Worm (Caenorhabditis elegans): Measurements from ENCODE around the gene srx-19.
"Not testable (repeated sequence)": the region's sequence is repeated elsewhere in the genome, so short reads cannot be mapped to it uniquely, and the experiment has no call there.

srx-19 gene

DNA sequence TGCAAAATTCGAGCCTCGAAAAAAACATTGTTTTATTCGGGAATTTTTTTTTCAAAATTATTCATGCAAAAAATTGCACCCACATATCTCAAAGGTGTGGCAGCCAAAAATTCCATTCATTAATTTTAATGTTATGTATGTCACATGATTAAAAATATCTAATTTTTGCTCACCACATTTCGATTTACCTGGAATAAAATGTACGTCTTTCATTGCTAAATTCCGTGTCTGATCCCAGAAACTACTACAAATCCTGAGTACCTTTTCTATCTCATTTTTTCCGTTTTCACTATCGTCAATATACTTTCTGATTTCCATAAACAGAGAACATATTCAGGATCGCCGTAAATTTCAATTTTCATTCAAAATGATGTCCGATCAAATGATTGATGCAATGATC is at the start of gene srx-19:
Gene srx-19, plus strand, starts transcription at position 301 of the 400 bp plus-strand sequence.
- no peak for TF ChIP-seq flh-1 (GFP tag; optimal IDR thresholded peaks at IDR 0.05)
- no peak for TF ChIP-seq tbx-8 (GFP tag; optimal IDR thresholded peaks at IDR 0.05)
- TF ChIP-seq snpc-4 (tag; optimal IDR thresholded peaks at IDR 0.05): no peak
- TF ChIP-seq unc-62 (GFP tag; optimal IDR thresholded peaks at IDR 0.05): no peak
- no peak for TF ChIP-seq ham-2 (GFP tag; optimal IDR thresholded peaks at IDR 0.05)
- TF ChIP-seq cnd-1 (tag; optimal IDR thresholded peaks at IDR 0.05): no peak
- TF ChIP-seq M03D4.4 (tag; optimal IDR thresholded peaks at IDR 0.05): no peak
- TF ChIP-seq ces-1 (GFP tag; optimal IDR thresholded peaks at IDR 0.05): no peak
- TF ChIP-seq ztf-11 (tag; optimal IDR thresholded peaks at IDR 0.05): no peak
- no peak for TF ChIP-seq ceh-39 (tag; optimal IDR thresholded peaks at IDR 0.05)
- no peak for TF ChIP-seq elt-3 (tag; optimal IDR thresholded peaks at IDR 0.05)
- TF ChIP-seq pha-4 (tag; optimal IDR thresholded peaks at IDR 0.05): no peak
- TF ChIP-seq nhr-237 (tag; optimal IDR thresholded peaks at IDR 0.05): no peak
- TF ChIP-seq mab-5 (tag; optimal IDR thresholded peaks at IDR 0.05): no peak
- TF ChIP-seq mep-1 (tag; optimal IDR thresholded peaks at IDR 0.05): no peak
- no peak for TF ChIP-seq unc-120 (tag; optimal IDR thresholded peaks at IDR 0.05; ENCODE audit: poor library complexity, severe bottlenecking)

- TF ChIP-seq ces-1 (GFP tag; optimal IDR thresholded peaks at IDR 0.05) (no peak), M03D4.4 (tag; optimal IDR thresholded peaks at IDR 0.05) (no peak), mab-5 (tag; optimal IDR thresholded peaks at IDR 0.05) (no peak), sem-2 (GFP tag; optimal IDR thresholded peaks at IDR 0.05) (no peak), lin-13 (tag; optimal IDR thresholded peaks at IDR 0.05) (no peak), flh-1 (GFP tag; optimal IDR thresholded peaks at IDR 0.05) (no peak), blmp-1 (tag; optimal IDR thresholded peaks at IDR 0.05) (no peak), ceh-39 (tag; optimal IDR thresholded peaks at IDR 0.05) (no peak), ceh-43 (GFP tag; optimal IDR thresholded peaks at IDR 0.05) (no peak), snpc-4 (tag; optimal IDR thresholded peaks at IDR 0.05) (no peak), drap-1 (GFP tag; optimal IDR thresholded peaks at IDR 0.05) (no peak), tbx-8 (GFP tag; optimal IDR thresholded peaks at IDR 0.05) (no peak), unc-62 (GFP tag; optimal IDR thresholded peaks at IDR 0.05) (no peak), unc-120 (tag; optimal IDR thresholded peaks at IDR 0.05; ENCODE audit: poor library complexity, severe bottlenecking) (no peak)
Observed at ce11 chrIV:6824622-6825021, 48.4 kb upstream of the srx-19 start, which contains the start of gene H20E11.3. H20E11.3 (plus strand) TSS chrIV:6824816.

DNA sequence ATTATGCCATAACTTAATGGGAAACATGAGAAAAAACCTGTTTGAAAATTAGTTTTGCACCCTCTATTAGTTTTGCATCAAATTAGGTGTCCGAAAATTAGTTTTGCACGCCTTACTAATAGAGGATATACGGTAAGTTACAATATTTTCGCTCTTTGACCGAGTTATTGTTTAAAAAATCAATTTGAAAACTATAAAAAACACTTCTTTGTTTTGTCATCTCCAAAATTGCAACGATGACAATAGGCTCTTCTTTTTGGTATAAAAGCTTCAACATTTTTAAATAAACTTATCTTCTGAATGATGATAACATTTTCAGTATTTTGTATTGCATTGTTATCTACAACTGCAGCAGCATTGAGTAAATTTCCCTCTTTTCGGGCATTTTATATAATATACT is 45.6 kb upstream of the srx-19 start, which contains the start of gene H20E11.2:
Gene H20E11.2, plus strand, starts transcription at position 301 of the 400 bp plus-strand sequence.
- not testable (repeated sequence) for TF ChIP-seq lin-13, mls-2, sptf-1 (tag; optimal IDR thresholded peaks at IDR 0.05)

- TF ChIP-seq mep-1 (tag; optimal IDR thresholded peaks at IDR 0.05) (no peak), lin-13 (tag; optimal IDR thresholded peaks at IDR 0.05) (no peak), nhr-237 (tag; optimal IDR thresholded peaks at IDR 0.05) (no peak)
Observed at ce11 chrIV:6829902-6830301, 43.2 kb upstream of the srx-19 start, which contains the start of gene H20E11.1. H20E11.1 (plus strand) TSS chrIV:6830145.

DNA sequence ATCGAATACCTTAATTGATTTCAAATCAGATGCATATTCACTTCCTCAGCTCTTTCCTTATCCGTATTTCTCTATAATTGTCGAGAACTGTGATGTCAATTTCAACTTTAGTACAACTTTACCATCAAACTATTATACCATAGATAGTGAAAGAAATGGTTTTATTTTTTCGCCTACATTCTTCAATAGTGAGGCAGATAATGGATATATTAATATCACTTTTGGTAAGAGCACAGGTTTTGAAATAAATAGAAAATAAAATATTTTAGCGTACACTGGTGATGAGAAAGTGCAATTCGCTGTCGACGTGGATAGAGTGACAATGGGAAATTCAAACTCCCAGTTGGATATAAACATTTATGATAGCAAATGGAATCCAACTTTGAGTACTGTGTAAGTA is 40.9 kb upstream of the srx-19 start:
- TF ChIP-seq flh-1 (GFP tag; optimal IDR thresholded peaks at IDR 0.05): no peak
- no peak for TF ChIP-seq snpc-4 (tag; optimal IDR thresholded peaks at IDR 0.05)
- TF ChIP-seq bed-3 (GFP tag; optimal IDR thresholded peaks at IDR 0.05): no peak
- TF ChIP-seq mab-5 (tag; optimal IDR thresholded peaks at IDR 0.05): no peak
- no peak for TF ChIP-seq ham-2 (GFP tag; optimal IDR thresholded peaks at IDR 0.05)
- no peak for TF ChIP-seq blmp-1 (tag; optimal IDR thresholded peaks at IDR 0.05)
- TF ChIP-seq lin-32 (GFP tag; optimal IDR thresholded peaks at IDR 0.05): no peak
- no peak for TF ChIP-seq unc-39 (tag; optimal IDR thresholded peaks at IDR 0.05)
- no peak for TF ChIP-seq drap-1 (GFP tag; optimal IDR thresholded peaks at IDR 0.05)
- no peak for TF ChIP-seq nhr-12 (tag; optimal IDR thresholded peaks at IDR 0.05)
- TF ChIP-seq sptf-1 (tag; optimal IDR thresholded peaks at IDR 0.05): no peak
- no peak for TF ChIP-seq pha-4 (tag; optimal IDR thresholded peaks at IDR 0.05)
- no peak for TF ChIP-seq elt-1 (tag; optimal IDR thresholded peaks at IDR 0.05; ENCODE audit: borderline replicate concordance, insufficient read depth)
- no peak for TF ChIP-seq M03D4.4 (tag; optimal IDR thresholded peaks at IDR 0.05)
- no peak for TF ChIP-seq unc-120 (tag; optimal IDR thresholded peaks at IDR 0.05; ENCODE audit: poor library complexity, severe bottlenecking)
- TF ChIP-seq cnd-1 (tag; optimal IDR thresholded peaks at IDR 0.05): no peak
- no peak for TF ChIP-seq unc-62 (GFP tag; optimal IDR thresholded peaks at IDR 0.05)
- TF ChIP-seq ces-1 (GFP tag; optimal IDR thresholded peaks at IDR 0.05): no peak
- TF ChIP-seq elt-3 (tag; optimal IDR thresholded peaks at IDR 0.05): no peak
- no peak for TF ChIP-seq mls-2 (tag; optimal IDR thresholded peaks at IDR 0.05)

Measured in whole organism, mixed stage, embryonic.